Worm (Caenorhabditis elegans) whole organism, mixed stage, embryonic: ENCODE data around the gene mans-2.

ENCODE experiments used
- lin-13 ChIP-seq: fragments of 150-350 bp; optimal IDR thresholded peaks from 2 replicates; lab custom pipeline; 2014; ENCODE audit warnings: missing biosample characterization, missing genetic modification characterization
- unc-62 ChIP-seq: fragments of 150-350 bp; optimal IDR thresholded peaks from 2 replicates; lab custom pipeline; 2014; ENCODE audit warnings: missing biosample characterization, missing genetic modification reagents, missing genetic modification characterization

DNA sequence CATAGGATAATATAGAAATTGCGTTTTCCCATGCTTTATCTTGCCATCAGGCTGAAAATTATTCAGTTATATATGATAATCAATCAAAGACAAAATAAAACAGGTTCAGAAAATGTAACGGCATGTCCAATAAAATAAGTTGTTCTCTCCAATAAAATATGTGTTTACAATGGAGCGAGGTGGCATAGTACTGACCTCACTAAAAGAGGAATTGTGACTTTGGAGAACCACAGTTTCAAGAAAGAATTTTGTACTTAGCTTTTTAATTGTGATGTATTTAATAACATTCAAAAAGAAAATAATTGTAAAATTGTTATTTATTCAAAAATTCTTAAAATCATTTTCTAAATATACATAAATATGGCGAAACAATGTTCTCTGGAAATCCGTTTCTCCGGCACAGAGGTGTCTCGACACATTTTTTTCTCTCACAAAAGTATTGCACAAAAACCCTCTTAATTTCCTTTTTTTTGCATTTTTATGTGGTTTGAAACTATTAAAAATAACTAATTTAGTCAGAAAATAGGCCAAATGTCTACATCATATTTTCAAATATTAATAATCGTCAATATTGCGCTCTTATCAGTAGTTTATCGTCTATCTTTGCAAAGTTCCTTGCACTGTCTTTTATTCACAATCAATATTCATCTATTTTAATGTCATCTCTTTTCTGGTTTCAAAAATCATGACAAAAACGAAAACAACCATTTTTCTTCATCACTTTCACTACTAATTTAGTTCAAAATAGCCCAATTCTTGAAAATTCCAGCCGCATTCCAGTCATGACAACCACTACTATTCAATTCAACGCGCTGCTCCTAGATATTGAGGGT, 51.9 kb downstream of the mans-2 start, which contains the start of the genes aman-2 and F58H1.3:
- TF ChIP-seq unc-62 (GFP tag; lab: Kevin White, UChicago) (no peak), lin-13 (tag; lab: Kevin White, UChicago) (no peak)
